Fruit fly (Drosophila melanogaster) whole organism, embryonic: ENCODE results near the gene Ser7.

ENCODE experiments used
- Adf1 ChIP-seq: fragments of 200-800 bp; sonication (Bioruptor generic); IDR thresholded peaks from 2 replicates; pipeline ENCODE4 v1.3.6; 2022; ENCODE audit warnings: missing biosample characterization, missing genetic modification characterization
- Bgb ChIP-seq: fragments of 200-800 bp; sonication (Bioruptor generic); IDR thresholded peaks from 2 replicates; pipeline ENCODE4 v1.3.6; 2022; ENCODE audit warnings: missing biosample characterization, missing genetic modification characterization; ENCODE audit not compliant: partially characterized antibody
- CG10654 ChIP-seq: fragments of 200-800 bp; sonication (Bioruptor generic); optimal IDR thresholded peaks from 2 replicates; lab custom pipeline; 2016; ENCODE audit warnings: missing biosample characterization, missing genetic modification characterization
- CG10979 ChIP-seq: fragments of 200-800 bp; sonication (Bioruptor generic); optimal IDR thresholded peaks from 2 replicates; lab custom pipeline; 2018; ENCODE audit warnings: missing biosample characterization, mild to moderate bottlenecking, missing genetic modification characterization, moderate library complexity
- CG12155 ChIP-seq: fragments of 200-800 bp; sonication (Bioruptor generic); optimal IDR thresholded peaks from 3 replicates; lab custom pipeline; 2016; ENCODE audit warnings: missing biosample characterization, missing genetic modification characterization
- CG12219 ChIP-seq: fragments of 200-800 bp; sonication (Bioruptor generic); optimal IDR thresholded peaks from 3 replicates; lab custom pipeline; 2018; ENCODE audit warnings: missing biosample characterization, mild to moderate bottlenecking, missing genetic modification characterization
- CG16779 ChIP-seq: fragments of 200-800 bp; sonication (Bioruptor generic); IDR thresholded peaks from 2 replicates; pipeline ENCODE4 v1.3.6; 2022; ENCODE audit warnings: missing biosample characterization, missing genetic modification characterization
- CG17328 ChIP-seq: fragments of 200-800 bp; sonication (Bioruptor generic); IDR thresholded peaks from 2 replicates; pipeline ENCODE4 v1.3.6; 2022; ENCODE audit warnings: missing biosample characterization, missing genetic modification characterization
- CG17568 ChIP-seq: fragments of 200-800 bp; sonication (Bioruptor generic); optimal IDR thresholded peaks from 2 replicates; lab custom pipeline; 2018; ENCODE audit warnings: missing biosample characterization, mild to moderate bottlenecking, missing genetic modification characterization, moderate library complexity
- CG17912 ChIP-seq: fragments of 200-800 bp; sonication (Bioruptor generic); optimal IDR thresholded peaks from 2 replicates; lab custom pipeline; 2018; ENCODE audit warnings: missing biosample characterization, mild to moderate bottlenecking, missing genetic modification characterization
- CG18599 ChIP-seq: fragments of 200-800 bp; sonication (Bioruptor generic); optimal IDR thresholded peaks from 3 replicates; lab custom pipeline; 2017; ENCODE audit warnings: missing biosample characterization, missing genetic modification characterization, mild to moderate bottlenecking, moderate library complexity, missing genetic modification reagents
- CG2120 ChIP-seq: fragments of 200-800 bp; sonication (Bioruptor generic); optimal IDR thresholded peaks from 3 replicates; lab custom pipeline; 2016; ENCODE audit warnings: missing biosample characterization, missing genetic modification characterization
- CG2875 ChIP-seq: fragments of 200-800 bp; sonication (Bioruptor generic); optimal IDR thresholded peaks from 2 replicates; lab custom pipeline; 2017; ENCODE audit warnings: missing biosample characterization, mild to moderate bottlenecking, missing genetic modification characterization, missing genetic modification reagents
- CG32767 ChIP-seq: fragments of 200-800 bp; sonication (Bioruptor generic); IDR thresholded peaks from 2 replicates; pipeline ENCODE4 v1.3.6; 2022; ENCODE audit warnings: missing biosample characterization, missing genetic modification characterization
- CG6175 ChIP-seq: fragments of 200-800 bp; sonication (Bioruptor generic); IDR thresholded peaks from 3 replicates; pipeline ENCODE4 v1.3.6; 2022; ENCODE audit warnings: missing biosample characterization, missing genetic modification characterization
- CG9876 ChIP-seq: fragments of 200-800 bp; sonication (Bioruptor generic); optimal IDR thresholded peaks from 2 replicates; lab custom pipeline; 2016; ENCODE audit warnings: missing biosample characterization, missing genetic modification characterization
- CTCF ChIP-seq: fragments of 200-800 bp; sonication (Bioruptor generic); optimal IDR thresholded peaks from 2 replicates; lab custom pipeline; 2017; ENCODE audit warnings: missing biosample characterization, mild to moderate bottlenecking, missing genetic modification characterization, moderate library complexity
- D19A ChIP-seq: fragments of 200-800 bp; optimal IDR thresholded peaks from 3 replicates; lab custom pipeline; 2019; ENCODE audit warnings: missing biosample characterization, mild to moderate bottlenecking, missing genetic modification characterization, moderate library complexity
- Doc3 ChIP-seq: fragments of 200-800 bp; sonication (Bioruptor generic); IDR thresholded peaks from 3 replicates; pipeline ENCODE4 v1.3.6; 2022; ENCODE audit warnings: missing biosample characterization, missing genetic modification characterization; ENCODE audit not compliant: partially characterized antibody
- Ets97D ChIP-seq: fragments of 200-800 bp; sonication (Bioruptor generic); optimal IDR thresholded peaks from 3 replicates; lab custom pipeline; 2016; ENCODE audit warnings: missing biosample characterization, missing genetic modification characterization
- Gsc ChIP-seq: fragments of 200-800 bp; sonication (Bioruptor generic); IDR thresholded peaks from 2 replicates; pipeline ENCODE4 v1.3.6; 2022; ENCODE audit warnings: missing biosample characterization, missing genetic modification characterization
- HmgZ ChIP-seq: fragments of 200-800 bp; sonication (Bioruptor generic); optimal IDR thresholded peaks from 2 replicates; lab custom pipeline; 2018; ENCODE audit warnings: missing biosample characterization, mild to moderate bottlenecking, missing genetic modification characterization
- Hmx ChIP-seq: fragments of 200-800 bp; sonication (Bioruptor generic); optimal IDR thresholded peaks from 2 replicates; lab custom pipeline; 2016; ENCODE audit warnings: missing biosample characterization, missing genetic modification characterization
- Lpt ChIP-seq: fragments of >200 bp; optimal IDR thresholded peaks from 2 replicates; lab custom pipeline; 2018; ENCODE audit warnings: missing biosample characterization, missing genetic modification characterization
- Med ChIP-seq: fragments of 200-800 bp; sonication (Bioruptor generic); peaks from one replicate; lab custom pipeline; 2016; ENCODE audit warnings: missing biosample characterization, missing genetic modification characterization, mild to moderate bottlenecking, inconsistent platforms, moderate library complexity
- NC2β ChIP-seq: fragments of 200-800 bp; sonication (Bioruptor generic); optimal IDR thresholded peaks from 2 replicates; lab custom pipeline; 2016; ENCODE audit warnings: missing biosample characterization, missing genetic modification characterization
- NFAT ChIP-seq: fragments of 200-800 bp; sonication (Bioruptor generic); IDR thresholded peaks from 2 replicates; pipeline ENCODE4 v1.3.6; 2022; ENCODE audit warnings: missing biosample characterization, missing genetic modification characterization
- Nf-YA ChIP-seq: fragments of 200-800 bp; sonication (Bioruptor generic); IDR thresholded peaks from 2 replicates; pipeline ENCODE4 v1.3.6; 2022; ENCODE audit warnings: missing biosample characterization, missing genetic modification characterization
- Nf-YC ChIP-seq: fragments of 200-800 bp; optimal IDR thresholded peaks from 3 replicates; lab custom pipeline; 2019; ENCODE audit warnings: missing biosample characterization, mild to moderate bottlenecking, missing genetic modification characterization, moderate library complexity
- Sin3A ChIP-seq: fragments of >200 bp; optimal IDR thresholded peaks from 2 replicates; lab custom pipeline; 2018
- Sox100B ChIP-seq: fragments of 200-800 bp; sonication (Bioruptor generic); optimal IDR thresholded peaks from 3 replicates; lab custom pipeline; 2018; ENCODE audit warnings: missing biosample characterization, mild to moderate bottlenecking, missing genetic modification characterization
- ato ChIP-seq: fragments of 200-800 bp; sonication (Bioruptor generic); IDR thresholded peaks from 2 replicates; pipeline ENCODE4 v1.3.6; 2022; ENCODE audit warnings: missing biosample characterization, missing genetic modification characterization; ENCODE audit not compliant: partially characterized antibody
- bbx ChIP-seq: fragments of 200-800 bp; sonication (Bioruptor generic); IDR thresholded peaks from 2 replicates; pipeline ENCODE4 v1.3.6; 2022; ENCODE audit warnings: missing biosample characterization, missing genetic modification characterization; ENCODE audit not compliant: partially characterized antibody
- btn ChIP-seq: fragments of 200-800 bp; sonication (Bioruptor generic); optimal IDR thresholded peaks from 2 replicates; lab custom pipeline; 2016; ENCODE audit warnings: missing biosample characterization, missing genetic modification characterization
- caup ChIP-seq: fragments of 200-800 bp; sonication (Bioruptor generic); optimal IDR thresholded peaks from 3 replicates; lab custom pipeline; 2017; ENCODE audit warnings: missing biosample characterization, mild to moderate bottlenecking, missing genetic modification characterization, moderate library complexity; ENCODE audit not compliant: severe bottlenecking
- cwo ChIP-seq: fragments of 200-800 bp; sonication (Bioruptor generic); optimal IDR thresholded peaks from 3 replicates; lab custom pipeline; 2017; ENCODE audit warnings: missing biosample characterization, missing genetic modification characterization, mild to moderate bottlenecking, moderate library complexity, missing genetic modification reagents
- dmrt99B ChIP-seq: fragments of 200-800 bp; sonication (Bioruptor generic); optimal IDR thresholded peaks from 2 replicates; lab custom pipeline; 2018; ENCODE audit warnings: missing biosample characterization, mild to moderate bottlenecking, missing genetic modification characterization, moderate library complexity
- eve ChIP-seq, 2 experiments: fragments of >200 bp; optimal IDR thresholded peaks; 2 replicates each; lab custom pipeline; 2017; ENCODE audit warnings: missing biosample characterization in 2 of 2, missing genetic modification characterization in 2 of 2
- fd3F ChIP-seq: fragments of 200-800 bp; sonication (Bioruptor generic); optimal IDR thresholded peaks from 2 replicates; lab custom pipeline; 2018; ENCODE audit warnings: missing biosample characterization, mild to moderate bottlenecking, missing genetic modification characterization, moderate library complexity
- ham ChIP-seq: fragments of 200-800 bp; sonication (Bioruptor generic); IDR thresholded peaks from 2 replicates; pipeline ENCODE4 v1.3.6; 2022; ENCODE audit warnings: missing biosample characterization, missing genetic modification characterization
- her ChIP-seq: fragments of 200-800 bp; sonication (Bioruptor generic); optimal IDR thresholded peaks from 2 replicates; lab custom pipeline; 2016; ENCODE audit warnings: missing biosample characterization, missing genetic modification characterization
- mirr ChIP-seq: fragments of 200-800 bp; sonication (Bioruptor generic); optimal IDR thresholded peaks from 3 replicates; lab custom pipeline; 2018; ENCODE audit warnings: missing biosample characterization, mild to moderate bottlenecking, missing genetic modification characterization
- nau ChIP-seq: fragments of 200-800 bp; sonication (Bioruptor generic); optimal IDR thresholded peaks from 3 replicates; lab custom pipeline; 2017; ENCODE audit warnings: missing biosample characterization, mild to moderate bottlenecking, missing genetic modification characterization, missing genetic modification reagents
- pfk ChIP-seq: fragments of 200-800 bp; sonication (Bioruptor generic); optimal IDR thresholded peaks from 2 replicates; lab custom pipeline; 2018; ENCODE audit warnings: missing biosample characterization, mild to moderate bottlenecking, missing genetic modification characterization, moderate library complexity
- ranshi ChIP-seq: fragments of 200-800 bp; sonication (Bioruptor generic); IDR thresholded peaks from 2 replicates; pipeline ENCODE4 v1.3.6; 2022; ENCODE audit warnings: missing biosample characterization, missing genetic modification characterization
- sens-2 ChIP-seq: fragments of 200-800 bp; sonication (Bioruptor generic); IDR thresholded peaks from 2 replicates; pipeline ENCODE4 v1.3.6; 2022; ENCODE audit warnings: missing biosample characterization, missing genetic modification characterization
- sima ChIP-seq: fragments of 200-800 bp; sonication (Bioruptor generic); optimal IDR thresholded peaks from 2 replicates; lab custom pipeline; 2016; ENCODE audit warnings: missing biosample characterization, missing genetic modification characterization
- wdn ChIP-seq: fragments of 200-800 bp; sonication (Bioruptor generic); IDR thresholded peaks from 2 replicates; pipeline ENCODE4 v1.3.6; 2022; ENCODE audit warnings: missing biosample characterization, missing genetic modification characterization
- yki ChIP-seq: fragments of >200 bp; optimal IDR thresholded peaks from 3 replicates; lab custom pipeline; 2018
- z ChIP-seq: fragments of 200-800 bp; sonication (Bioruptor generic); IDR thresholded peaks from 3 replicates; pipeline ENCODE4 v1.3.6; 2022; ENCODE audit warnings: missing biosample characterization, missing genetic modification characterization
- zf30C ChIP-seq: fragments of 200-800 bp; sonication (Bioruptor generic); optimal IDR thresholded peaks from 3 replicates; lab custom pipeline; 2018; ENCODE audit warnings: missing biosample characterization, mild to moderate bottlenecking, missing genetic modification characterization

Gene Ser7

DNA sequence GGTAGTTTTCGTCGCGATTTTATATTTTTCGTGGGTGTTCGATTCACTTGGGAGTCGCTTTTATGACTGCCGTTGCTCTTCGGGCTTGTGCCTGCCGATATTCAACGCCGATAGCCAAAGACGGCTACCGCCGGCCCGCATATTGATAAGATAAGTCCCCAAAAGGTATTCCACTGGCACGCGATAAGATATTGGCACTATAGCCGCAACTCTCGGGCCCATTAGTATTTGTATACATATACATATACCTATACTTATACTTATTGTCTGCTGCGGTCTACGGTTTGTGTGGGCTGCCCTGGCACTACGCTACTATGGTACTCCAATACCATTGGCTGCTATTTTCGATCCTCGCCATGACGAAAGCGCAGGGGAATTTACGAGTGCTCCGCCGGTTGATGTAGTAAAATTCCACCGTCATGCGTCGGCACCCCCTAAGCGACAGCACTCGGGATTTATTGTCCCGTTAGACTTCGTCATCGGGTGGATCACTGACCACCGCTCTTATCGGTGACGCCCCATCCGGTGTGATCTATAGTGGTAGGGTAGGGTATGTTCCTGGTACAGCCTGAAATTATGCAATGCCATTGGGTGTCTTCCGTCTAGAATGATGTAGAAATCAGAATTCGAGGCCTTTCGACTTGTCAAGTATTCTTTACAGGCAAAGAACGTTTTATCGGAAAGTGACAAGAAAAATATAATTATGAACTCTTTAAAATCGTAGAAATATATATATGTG lies 3.6 kb downstream of the Ser7 start, which contains the start of gene CG45060 (continued):
- TF ChIP-seq mirr (peak; percentile 38), D19A (peak; percentile 47), bbx (GFP tag; lab: Robert Waterston, UW) (no peak), pfk (GFP tag; lab: Kevin White, UChicago) (peak; percentile 9), CG18599 (GFP tag; lab: Kevin White, UChicago) (no peak), Gsc (no peak), z (GFP tag; lab: Robert Waterston, UW) (no peak), Nf-YC (tag; lab: Kevin White, UChicago) (peak; percentile 94), dmrt99B (no peak), CG10654 (GFP tag; lab: Kevin White, UChicago) (no peak), CG12155 (no peak), yki (lab: Kevin White, UChicago) (no peak), Adf1 (GFP tag; lab: Robert Waterston, UW) (peak; percentile 39; the same call in 1 of the 2 replicates), CG10979 (tag; lab: Kevin White, UChicago) (no peak), CG17568 (GFP tag; lab: Kevin White, UChicago) (no peak), CG16779 (GFP tag; lab: Robert Waterston, UW) (no peak), CG2120 (GFP tag; lab: Kevin White, UChicago) (no peak), btn (GFP tag; lab: Kevin White, UChicago) (no peak), ato (GFP tag; lab: Robert Waterston, UW) (no peak), CG17912 (GFP tag; lab: Kevin White, UChicago) (no peak), Med (GFP tag; lab: Kevin White, UChicago) (peak; percentile 52), fd3F (GFP tag; lab: Kevin White, UChicago) (no peak), Lpt (GFP tag; lab: Kevin White, UChicago) (no peak), zf30C (GFP tag; lab: Kevin White, UChicago) (no peak), CG6175 (GFP tag; lab: Robert Waterston, UW) (0 out of 3 replicates have a peak, but pooled peaks have one; percentile 28), Ets97D (GFP tag; lab: Kevin White, UChicago) (peak; percentile 26), wdn (no peak), Doc3 (GFP tag; lab: Robert Waterston, UW) (no peak), sens-2 (GFP tag; lab: Robert Waterston, UW) (no peak), eve (GFP tag; optimal IDR thresholded peaks at IDR 0.05; lab: Kevin White, UChicago) (no peak), Sox100B (GFP tag; lab: Kevin White, UChicago) (no peak), CG2875 (GFP tag; lab: Kevin White, UChicago) (no peak), NFAT (GFP tag; lab: Robert Waterston, UW) (no peak), Sin3A (lab: Kevin White, UChicago) (no peak), CTCF (GFP tag; lab: Kevin White, UChicago) (peak; percentile 10), ranshi (no peak), caup (no peak), Bgb (0 out of 2 replicates have a peak, but pooled peaks have one; percentile 17), CG12219 (GFP tag; lab: Kevin White, UChicago) (no peak), nau (GFP tag; lab: Kevin White, UChicago) (no peak), NC2β (GFP tag; lab: Kevin White, UChicago) (no peak), ham (GFP tag; lab: Robert Waterston, UW) (no peak), Hmx (GFP tag; lab: Kevin White, UChicago) (no peak), CG9876 (no peak), her (GFP tag; lab: Kevin White, UChicago) (no peak), CG32767 (GFP tag; lab: Robert Waterston, UW) (no peak), cwo (GFP tag; lab: Kevin White, UChicago) (peak; percentile 26), HmgZ (tag; lab: Kevin White, UChicago) (peak; percentile 36), CG17328 (GFP tag; lab: Robert Waterston, UW) (no peak), Nf-YA (GFP tag; lab: Robert Waterston, UW) (no peak), sima (GFP tag; lab: Kevin White, UChicago) (no peak)
